Fruit fly (Drosophila melanogaster) whole organism, wandering third instar larva: ENCODE data around the gene CG15892.

ENCODE experiments used
- Abd-B ChIP-seq: fragments of >200 bp; optimal IDR thresholded peaks from 2 replicates; lab custom pipeline; 2017; ENCODE audit warnings: missing biosample characterization, missing genetic modification characterization
- CG32264 ChIP-seq: fragments of 200-800 bp; sonication (Bioruptor generic); optimal IDR thresholded peaks from 2 replicates; lab custom pipeline; 2016; ENCODE audit warnings: missing biosample characterization, missing genetic modification characterization
- CG9705 ChIP-seq: fragments of 200-800 bp; sonication (Bioruptor generic); optimal IDR thresholded peaks from 2 replicates; lab custom pipeline; 2018; ENCODE audit warnings: missing biosample characterization, mild to moderate bottlenecking, missing genetic modification characterization
- CrebA ChIP-seq: fragments of 200-800 bp; sonication (Bioruptor generic); optimal IDR thresholded peaks from 2 replicates; lab custom pipeline; 2016; ENCODE audit warnings: missing biosample characterization, mild to moderate bottlenecking, missing genetic modification characterization, borderline replicate concordance
- Dfd ChIP-seq: fragments of >200 bp; optimal IDR thresholded peaks from 2 replicates; lab custom pipeline; 2017; ENCODE audit warnings: missing biosample characterization, missing genetic modification characterization
- Dif ChIP-seq: fragments of 200-275, 200-300 bp; sonication (Bioruptor generic); optimal IDR thresholded peaks from 2 replicates; lab custom pipeline; 2018; ENCODE audit warnings: missing biosample characterization, missing genetic modification characterization; ENCODE audit not compliant: partially characterized antibody
- GATAd ChIP-seq: sonication (Bioruptor generic); optimal IDR thresholded peaks from 2 replicates; lab custom pipeline; 2016; ENCODE audit warnings: missing biosample characterization, missing genetic modification characterization
- HLH106 ChIP-seq: fragments of 200-800 bp; optimal IDR thresholded peaks from 3 replicates; lab custom pipeline; 2019; ENCODE audit warnings: missing biosample characterization, mild to moderate bottlenecking, missing genetic modification characterization, moderate library complexity
- Hnf4 ChIP-seq: fragments of 200-800 bp; sonication (Bioruptor generic); optimal IDR thresholded peaks from 2 replicates; lab custom pipeline; 2016; ENCODE audit warnings: missing biosample characterization, mild to moderate bottlenecking, missing genetic modification characterization
- Hr78 ChIP-seq: fragments of >200 bp; optimal IDR thresholded peaks from 2 replicates; lab custom pipeline; 2017; ENCODE audit warnings: missing biosample characterization, missing genetic modification characterization
- Hr83 ChIP-seq: fragments of 200-300 bp; sonication (Bioruptor generic); optimal IDR thresholded peaks from 2 replicates; lab custom pipeline; 2016; ENCODE audit warnings: missing biosample characterization, mild to moderate bottlenecking, missing genetic modification characterization, moderate library complexity; ENCODE audit not compliant: poor library complexity, severe bottlenecking
- Jra ChIP-seq: sonication (Bioruptor generic); optimal IDR thresholded peaks from 2 replicates; lab custom pipeline; 2016; ENCODE audit warnings: missing biosample characterization, missing genetic modification characterization
- Mio ChIP-seq: sonication (Bioruptor generic); optimal IDR thresholded peaks from 2 replicates; lab custom pipeline; 2016; ENCODE audit warnings: missing biosample characterization, missing genetic modification characterization
- Myc ChIP-seq: fragments of >200 bp; optimal IDR thresholded peaks from 2 replicates; lab custom pipeline; 2017
- N ChIP-seq: fragments of >200 bp; optimal IDR thresholded peaks from 2 replicates; lab custom pipeline; 2018; ENCODE audit warnings: missing biosample characterization, missing external identifiers, missing genetic modification characterization
- OdsH ChIP-seq: fragments of 200-800 bp; sonication (Bioruptor generic); optimal IDR thresholded peaks from 2 replicates; lab custom pipeline; 2016; ENCODE audit warnings: missing biosample characterization, mild to moderate bottlenecking, missing genetic modification characterization
- Rel ChIP-seq, 2 experiments: fragments of 200-800 bp; sonication (Bioruptor generic) in 1 of 2; optimal IDR thresholded peaks; 2 replicates in 1 of 2; 3 replicates in 1 of 2; lab custom pipeline; 2016 to 2019; ENCODE audit warnings: mild to moderate bottlenecking in 2 of 2, missing biosample characterization in 2 of 2, missing genetic modification characterization in 2 of 2, moderate library complexity in 1 of 2
- Sp1 ChIP-seq: fragments of 200-800 bp; sonication (Bioruptor generic); optimal IDR thresholded peaks from 3 replicates; lab custom pipeline; 2019; ENCODE audit warnings: missing biosample characterization, mild to moderate bottlenecking, missing genetic modification characterization, moderate library complexity
- Vsx2 ChIP-seq: fragments of 200-300, 225-300 bp; sonication (Bioruptor generic); optimal IDR thresholded peaks from 2 replicates; lab custom pipeline; 2018; ENCODE audit warnings: missing biosample characterization, missing genetic modification characterization; ENCODE audit not compliant: partially characterized antibody
- br ChIP-seq: fragments of 200-800 bp; sonication (Bioruptor generic); optimal IDR thresholded peaks from 2 replicates; lab custom pipeline; 2016; ENCODE audit warnings: missing biosample characterization, missing genetic modification characterization
- brk ChIP-seq: fragments of 200-800 bp; sonication (Bioruptor generic); optimal IDR thresholded peaks from 2 replicates; lab custom pipeline; 2016; ENCODE audit warnings: missing biosample characterization, mild to moderate bottlenecking, missing genetic modification characterization
- dl ChIP-seq, 2 experiments: fragments of 175-275, 200-275 bp in 1 of 2; fragments of 200-275 bp in 1 of 2; sonication (Bioruptor generic); optimal IDR thresholded peaks; lab custom pipeline; 2018; ENCODE audit warnings: mild to moderate bottlenecking in 2 of 2, missing biosample characterization in 2 of 2, missing genetic modification characterization in 2 of 2, moderate library complexity in 2 of 2; ENCODE audit not compliant: partially characterized antibody in 2 of 2, insufficient read depth in 1 of 2
- dmrt93B ChIP-seq: fragments of 200-800 bp; sonication (Bioruptor generic); optimal IDR thresholded peaks from 2 replicates; lab custom pipeline; 2018; ENCODE audit warnings: missing biosample characterization, mild to moderate bottlenecking, missing genetic modification characterization
- dsf ChIP-seq: sonication (Bioruptor generic); optimal IDR thresholded peaks from 2 replicates; lab custom pipeline; 2016; ENCODE audit warnings: missing biosample characterization, missing genetic modification characterization, borderline replicate concordance
- ey ChIP-seq: fragments of 200-800 bp; sonication (Bioruptor generic); optimal IDR thresholded peaks from 2 replicates; lab custom pipeline; 2016; ENCODE audit warnings: missing biosample characterization, missing genetic modification characterization
- foxo ChIP-seq, 2 experiments: fragments of 200-800 bp; sonication (Bioruptor generic); optimal IDR thresholded peaks; 2 replicates in 1 of 2; 3 replicates in 1 of 2; lab custom pipeline; 2016 to 2017; ENCODE audit warnings: missing biosample characterization in 2 of 2, missing genetic modification characterization in 2 of 2
- fru ChIP-seq: fragments of 200-800 bp; sonication (Bioruptor generic); optimal IDR thresholded peaks from 3 replicates; lab custom pipeline; 2016; ENCODE audit warnings: missing biosample characterization, mild to moderate bottlenecking, missing genetic modification characterization
- h ChIP-seq: fragments of 200-800 bp; sonication (Bioruptor generic); optimal IDR thresholded peaks from 3 replicates; lab custom pipeline; 2016; ENCODE audit warnings: missing biosample characterization, mild to moderate bottlenecking, missing genetic modification characterization
- jim ChIP-seq: fragments of 175-275, 200-325 bp; sonication (Bioruptor generic); optimal IDR thresholded peaks from 2 replicates; lab custom pipeline; 2016; ENCODE audit warnings: missing biosample characterization, mild to moderate bottlenecking, missing genetic modification characterization
- lola ChIP-seq: fragments of >200 bp; optimal IDR thresholded peaks from 2 replicates; lab custom pipeline; 2017; ENCODE audit warnings: missing biosample characterization, missing genetic modification characterization
- pan ChIP-seq: fragments of >200 bp; optimal IDR thresholded peaks from 2 replicates; lab custom pipeline; 2017
- psq ChIP-seq: fragments of 200-800 bp; sonication (Bioruptor generic); optimal IDR thresholded peaks from 3 replicates; lab custom pipeline; 2017; ENCODE audit warnings: missing biosample characterization, mild to moderate bottlenecking, missing genetic modification characterization, moderate library complexity
- rgr ChIP-seq: fragments of 200-800 bp; sonication (Bioruptor generic); optimal IDR thresholded peaks from 3 replicates; lab custom pipeline; 2016; ENCODE audit warnings: missing biosample characterization, mild to moderate bottlenecking, missing genetic modification characterization
- sage ChIP-seq: fragments of 200-800 bp; sonication (Bioruptor generic); optimal IDR thresholded peaks from 2 replicates; lab custom pipeline; 2016; ENCODE audit warnings: missing biosample characterization, mild to moderate bottlenecking, missing genetic modification characterization
- sv ChIP-seq: fragments of 200-800 bp; sonication (Bioruptor generic); optimal IDR thresholded peaks from 3 replicates; lab custom pipeline; 2016; ENCODE audit warnings: missing biosample characterization, missing genetic modification characterization
- tai ChIP-seq: sonication (Bioruptor generic); optimal IDR thresholded peaks from 2 replicates; lab custom pipeline; 2016; ENCODE audit warnings: missing biosample characterization, missing genetic modification characterization
- usp ChIP-seq: fragments of >200 bp; optimal IDR thresholded peaks from 2 replicates; lab custom pipeline; 2017; ENCODE audit warnings: missing biosample characterization, missing genetic modification characterization
- woc ChIP-seq: sonication (Bioruptor generic); optimal IDR thresholded peaks from 2 replicates; lab custom pipeline; 2016; ENCODE audit warnings: missing biosample characterization, mild to moderate bottlenecking, missing genetic modification characterization

The CG15892 gene

DNA sequence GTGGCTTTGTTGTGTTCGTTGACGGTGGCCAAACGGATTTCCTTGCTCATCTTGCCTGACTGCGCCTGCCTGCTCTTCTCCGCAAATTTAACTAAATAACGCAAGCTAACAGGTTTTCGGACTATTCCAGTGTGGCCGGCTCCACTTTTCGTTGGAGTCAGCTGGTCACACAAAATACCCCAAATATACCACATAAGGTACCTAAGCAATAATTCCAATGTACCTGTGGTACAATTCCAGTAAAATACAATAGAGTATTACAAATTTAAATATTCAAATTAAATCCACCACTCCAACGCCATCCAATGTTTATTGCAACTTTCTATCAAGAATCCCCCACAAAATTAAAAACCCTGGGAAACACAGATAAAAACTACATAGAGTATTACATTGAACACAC lies 17.6 kb downstream of the CG15892 start, which contains the start of gene CG3566:
Gene CG3566 (minus strand): TSS at position 135 of the 400 bp plus-strand sequence.
- TF ChIP-seq Hr78 (GFP tag; lab: Kevin White, UChicago) = no peak
- TF ChIP-seq Hnf4 (GFP tag; lab: Kevin White, UChicago) = no peak
- no peak for TF ChIP-seq pan (lab: Kevin White, UChicago)
- peak; percentile 37 for TF ChIP-seq fru (GFP tag; lab: Kevin White, UChicago)
- TF ChIP-seq HLH106 (tag; lab: Kevin White, UChicago) = no peak
- TF ChIP-seq jim (GFP tag; lab: Kevin White, UChicago) = no peak
- no peak for TF ChIP-seq sage (GFP tag; lab: Kevin White, UChicago)
- TF ChIP-seq sv (GFP tag; lab: Kevin White, UChicago) = no peak
- TF ChIP-seq Hr83 = peak; percentile 16
- no peak for TF ChIP-seq N (GFP tag; lab: Kevin White, UChicago)
- peak; percentile 11 for TF ChIP-seq rgr (GFP tag; lab: Kevin White, UChicago)
- peak; percentile 66 for TF ChIP-seq Myc (lab: Kevin White, UChicago)
- no peak for TF ChIP-seq dmrt93B (GFP tag; lab: Kevin White, UChicago)
- no peak for TF ChIP-seq dl (GFP tag; optimal IDR thresholded peaks at IDR 0.05; lab: Kevin White, UChicago; ENCODE audit: insufficient read depth in 1 of 2, partially characterized antibody in 2 of 2)
- TF ChIP-seq dsf = no peak
- no peak for TF ChIP-seq Dfd
- TF ChIP-seq br (GFP tag; lab: Kevin White, UChicago) = no peak
- no peak for TF ChIP-seq lola (GFP tag; lab: Kevin White, UChicago)
- TF ChIP-seq h = no peak
- no peak for TF ChIP-seq CrebA
- no peak for TF ChIP-seq Vsx2
- TF ChIP-seq psq (GFP tag; lab: Kevin White, UChicago) = no peak
- TF ChIP-seq Dif (GFP tag; lab: Kevin White, UChicago) = no peak
- peak; percentile 73 for TF ChIP-seq woc (GFP tag; lab: Kevin White, UChicago)
- no peak for TF ChIP-seq brk (GFP tag; lab: Kevin White, UChicago)
- TF ChIP-seq Mio (GFP tag; lab: Kevin White, UChicago) = no peak
- TF ChIP-seq OdsH (GFP tag; lab: Kevin White, UChicago) = no peak
- no peak for TF ChIP-seq usp
- TF ChIP-seq CG32264 (GFP tag; lab: Kevin White, UChicago) = no peak
- peak; percentile 13 for TF ChIP-seq Sp1 (GFP tag; lab: Kevin White, UChicago)
- TF ChIP-seq tai (GFP tag; lab: Kevin White, UChicago) = no peak
- no peak for TF ChIP-seq Jra (GFP tag; lab: Kevin White, UChicago)
- TF ChIP-seq foxo (GFP tag; optimal IDR thresholded peaks at IDR 0.05; lab: Kevin White, UChicago) = peak in 1 of 2 experiments; percentile 27
- TF ChIP-seq GATAd (GFP tag; lab: Kevin White, UChicago) = no peak
- TF ChIP-seq ey (GFP tag; lab: Kevin White, UChicago) = no peak
- no peak for TF ChIP-seq Rel (GFP tag; optimal IDR thresholded peaks at IDR 0.05; lab: Kevin White, UChicago)
- peak; percentile 80 for TF ChIP-seq Rel (tag; optimal IDR thresholded peaks at IDR 0.05; lab: Kevin White, UChicago)
- no peak for TF ChIP-seq CG9705 (GFP tag; lab: Kevin White, UChicago)
- no peak for TF ChIP-seq Abd-B (GFP tag; lab: Kevin White, UChicago)

DNA sequence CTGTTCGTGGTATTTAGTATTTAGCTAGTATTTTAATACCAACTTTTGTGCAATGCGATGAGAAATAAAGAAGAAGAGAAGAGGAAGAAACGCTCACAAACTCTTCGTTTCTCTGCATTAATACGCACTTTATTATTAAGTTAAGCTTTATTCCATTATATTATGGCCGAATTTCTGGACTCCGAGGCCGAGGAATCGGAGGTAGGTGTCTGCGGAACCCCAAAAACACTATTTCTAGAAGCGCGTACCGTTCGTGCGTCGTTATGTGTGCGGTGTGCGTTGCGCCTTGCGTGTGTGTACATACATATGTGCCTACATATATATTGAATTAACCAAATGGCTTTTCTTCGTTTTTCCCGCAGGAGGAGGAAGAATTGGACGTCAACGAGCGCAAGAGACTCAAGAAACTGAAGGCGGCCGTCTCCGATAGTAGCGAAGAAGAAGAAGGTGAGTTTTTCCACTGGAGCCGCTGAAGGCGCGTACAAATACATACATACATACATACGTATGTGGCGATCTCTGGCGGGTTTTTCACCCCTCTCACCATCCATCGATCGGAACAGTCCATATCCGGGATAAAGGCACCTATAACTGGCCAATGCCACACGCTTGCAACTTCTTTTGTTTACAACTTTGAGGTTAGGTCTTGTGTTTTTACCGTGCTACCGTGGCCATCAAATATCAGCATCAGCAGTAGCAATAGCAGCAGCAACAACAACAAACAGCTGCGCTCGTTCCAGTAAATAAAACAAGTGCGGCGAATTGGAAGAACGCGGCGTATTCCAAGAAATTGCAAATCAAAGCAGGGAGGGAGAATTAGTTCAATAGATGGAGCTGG lies 26.2 kb downstream of the CG15892 start, which contains the start of gene Spt6:
Gene Spt6 (plus strand): TSS at position 53 of the 838 bp plus-strand sequence.
- TF ChIP-seq woc (GFP tag; lab: Kevin White, UChicago) (no peak), sage (GFP tag; lab: Kevin White, UChicago) (no peak), Rel (GFP tag; optimal IDR thresholded peaks at IDR 0.05; lab: Kevin White, UChicago) (no peak), Rel (tag; optimal IDR thresholded peaks at IDR 0.05; lab: Kevin White, UChicago) (peak; percentile 3)
- TF ChIP-seq, all 38 proteins: peak for 1
